Fruit fly (Drosophila melanogaster): ENCODE results near the gene CG2841.

dm6 chrX:2360992-2361391 lies 5.2 kb downstream of the CG2841 start:
- TF ChIP-seq pan (optimal IDR thresholded peaks at IDR 0.05) (no peak), Hr78 (GFP tag; optimal IDR thresholded peaks at IDR 0.05) (no peak), Mio (GFP tag; optimal IDR thresholded peaks at IDR 0.05) (no peak), Abd-B (GFP tag; optimal IDR thresholded peaks at IDR 0.05) (no peak), tai (GFP tag; optimal IDR thresholded peaks at IDR 0.05) (no peak), ey (GFP tag; optimal IDR thresholded peaks at IDR 0.05) (no peak), OdsH (GFP tag; optimal IDR thresholded peaks at IDR 0.05) (no peak), Hr83 (GFP tag; optimal IDR thresholded peaks at IDR 0.05; ENCODE audit: poor library complexity, severe bottlenecking) (no peak), Dfd (GFP tag; optimal IDR thresholded peaks at IDR 0.05) (no peak), h (GFP tag; optimal IDR thresholded peaks at IDR 0.05) (no peak), woc (GFP tag; optimal IDR thresholded peaks at IDR 0.05) (no peak), fru (GFP tag; optimal IDR thresholded peaks at IDR 0.05) (no peak), N (GFP tag; optimal IDR thresholded peaks at IDR 0.05) (no peak), Dif (GFP tag; optimal IDR thresholded peaks at IDR 0.05; ENCODE audit: partially characterized antibody) (no peak)

All from whole organism, wandering third instar larva.